Worm (Caenorhabditis elegans): Measurements from ENCODE around the gene C10C6.3.

- TF ChIP-seq nhr-237 (tag; optimal IDR thresholded peaks at IDR 0.05) = no peak
- no peak for TF ChIP-seq skn-1 (tag; optimal IDR thresholded peaks at IDR 0.05)
- no peak for TF ChIP-seq unc-62 (GFP tag; optimal IDR thresholded peaks at IDR 0.05)
- no peak for TF ChIP-seq snpc-4 (tag; optimal IDR thresholded peaks at IDR 0.05)
- no peak for TF ChIP-seq lin-15B (tag; optimal IDR thresholded peaks at IDR 0.05)
- no peak for TF ChIP-seq nhr-76 (tag; optimal IDR thresholded peaks at IDR 0.05)
- TF ChIP-seq nhr-12 (tag; optimal IDR thresholded peaks at IDR 0.05) = no peak
- no peak for TF ChIP-seq ztf-4 (tag; optimal IDR thresholded peaks at IDR 0.05)
- TF ChIP-seq fkh-10 (GFP tag; optimal IDR thresholded peaks at IDR 0.05) = no peak
- no peak for TF ChIP-seq ceh-28 (tag; optimal IDR thresholded peaks at IDR 0.05)
- no peak for TF ChIP-seq elt-3 (tag; optimal IDR thresholded peaks at IDR 0.05)
- no peak for TF ChIP-seq ztf-11 (tag; optimal IDR thresholded peaks at IDR 0.05)
Measured at ce11 chrIV:11486859-11487258, 21.8 kb upstream of the C10C6.3 start.
